Worm (Caenorhabditis elegans) whole organism, L1 larva: ENCODE data around the gene M117.4.

Experiments
- C16A3.4 ChIP-seq: fragments of 150-350 bp; optimal IDR thresholded peaks from 2 replicates; lab custom pipeline; 2014; ENCODE audit warnings: missing biosample characterization, missing genetic modification characterization
- Y116A8C.19 ChIP-seq: sonication (generic microtip); optimal IDR thresholded peaks from 2 replicates; lab custom pipeline; 2016; ENCODE audit warnings: missing compliant biosample characterization, missing genetic modification characterization, borderline replicate concordance
- aly-2 ChIP-seq: fragments of 150-350 bp; optimal IDR thresholded peaks from 2 replicates; lab custom pipeline; 2014; ENCODE audit warnings: missing biosample characterization, missing genetic modification characterization
- ceh-63 ChIP-seq: fragments of 200-800 bp; sonication (Bioruptor generic); optimal IDR thresholded peaks from 2 replicates; lab custom pipeline; 2018; ENCODE audit warnings: mild to moderate bottlenecking, missing genetic modification characterization, missing compliant biosample characterization
- ceh-8 ChIP-seq: fragments of 200-800 bp; sonication (Bioruptor generic); optimal IDR thresholded peaks from 2 replicates; lab custom pipeline; 2018; ENCODE audit warnings: mild to moderate bottlenecking, missing genetic modification characterization, moderate library complexity, missing compliant biosample characterization
- ceh-82 ChIP-seq, 3 experiments: fragments of 150-350 bp in 1 of 3; sonication (generic microtip) in 2 of 3; optimal IDR thresholded peaks; 2 replicates each; lab custom pipeline; 2014 to 2017; ENCODE audit warnings: missing biosample characterization in 3 of 3, missing genetic modification characterization in 3 of 3
- ceh-90 ChIP-seq: sonication (generic microtip); optimal IDR thresholded peaks from 2 replicates; lab custom pipeline; 2016; ENCODE audit warnings: missing genetic modification characterization, missing compliant biosample characterization
- efl-3 ChIP-seq: fragments of 200-800 bp; sonication (Bioruptor generic); optimal IDR thresholded peaks from 2 replicates; lab custom pipeline; 2018; ENCODE audit warnings: mild to moderate bottlenecking, missing genetic modification characterization, missing compliant biosample characterization
- egl-27 ChIP-seq, 2 experiments: fragments of 150-350 bp in 1 of 2; sonication (generic microtip); optimal IDR thresholded peaks; 3 replicates each; lab custom pipeline; 2017 to 2018; ENCODE audit warnings: missing biosample characterization in 2 of 2, missing genetic modification characterization in 2 of 2, missing genetic modification reagents in 2 of 2
- elt-2 ChIP-seq: sonication (generic microtip); optimal IDR thresholded peaks from 2 replicates; lab custom pipeline; 2016; ENCODE audit warnings: missing genetic modification characterization, mild to moderate bottlenecking, inconsistent platforms, missing compliant biosample characterization, missing genetic modification reagents
- fkh-10 ChIP-seq: sonication (generic microtip); optimal IDR thresholded peaks from 2 replicates; lab custom pipeline; 2017; ENCODE audit warnings: missing biosample characterization, missing genetic modification reagents, missing genetic modification characterization
- fkh-4 ChIP-seq: sonication (generic microtip); optimal IDR thresholded peaks from 2 replicates; lab custom pipeline; 2016; ENCODE audit warnings: missing compliant biosample characterization, missing genetic modification characterization, borderline replicate concordance
- fos-1 ChIP-seq: fragments of 150-350 bp; optimal IDR thresholded peaks from 2 replicates; lab custom pipeline; 2014; ENCODE audit warnings: missing biosample characterization, missing genetic modification characterization
- hlh-17 ChIP-seq: fragments of 200-800 bp; sonication (Bioruptor generic); optimal IDR thresholded peaks from 2 replicates; lab custom pipeline; 2018; ENCODE audit warnings: missing genetic modification characterization, mild to moderate bottlenecking, missing compliant biosample characterization, moderate library complexity, borderline replicate concordance
- hlh-4 ChIP-seq: sonication (generic microtip); optimal IDR thresholded peaks from 2 replicates; lab custom pipeline; 2016; ENCODE audit warnings: mild to moderate bottlenecking, missing genetic modification characterization, missing compliant biosample characterization
- isw-1 ChIP-seq: fragments of 200-800 bp; sonication (Bioruptor generic); IDR thresholded peaks from 2 replicates; pipeline ENCODE4 v1.3.6; 2022; ENCODE audit warnings: missing genetic modification characterization, missing compliant biosample characterization
- lin-14 ChIP-seq: fragments of 200-800 bp; sonication (Bioruptor generic); optimal IDR thresholded peaks from 2 replicates; lab custom pipeline; 2018; ENCODE audit warnings: mild to moderate bottlenecking, missing genetic modification characterization, moderate library complexity, missing compliant biosample characterization
- lin-15B ChIP-seq: fragments of 150-350 bp; sonication (generic microtip); optimal IDR thresholded peaks from 3 replicates; lab custom pipeline; 2014; ENCODE audit warnings: missing biosample characterization, missing genetic modification characterization
- lin-35 ChIP-seq, 2 experiments: fragments of 150-350 bp; optimal IDR thresholded peaks; 2 replicates each; lab custom pipeline; 2014; ENCODE audit warnings: missing biosample characterization in 2 of 2, missing genetic modification characterization in 2 of 2, missing genetic modification reagents in 2 of 2
- lin-39 ChIP-seq: fragments of 150-350 bp; optimal IDR thresholded peaks from 2 replicates; lab custom pipeline; 2014; ENCODE audit warnings: missing biosample characterization, missing genetic modification reagents, missing genetic modification characterization
- mab-9 ChIP-seq: fragments of 200-800 bp; sonication (Bioruptor generic); IDR thresholded peaks from 2 replicates; pipeline ENCODE4 v1.3.6; 2022; ENCODE audit warnings: missing genetic modification reagents, missing genetic modification characterization, missing compliant biosample characterization
- mep-1 ChIP-seq: fragments of 150-350 bp; optimal IDR thresholded peaks from 2 replicates; lab custom pipeline; 2014; ENCODE audit warnings: missing biosample characterization, missing genetic modification characterization
- nhr-11 ChIP-seq: fragments of 150-350 bp; optimal IDR thresholded peaks from 2 replicates; lab custom pipeline; 2014; ENCODE audit warnings: missing biosample characterization, missing genetic modification characterization
- nhr-12 ChIP-seq: sonication (generic microtip); optimal IDR thresholded peaks from 2 replicates; lab custom pipeline; 2017; ENCODE audit warnings: missing biosample characterization, missing genetic modification characterization
- nhr-20 ChIP-seq: sonication (generic microtip); optimal IDR thresholded peaks from 2 replicates; lab custom pipeline; 2016; ENCODE audit warnings: mild to moderate bottlenecking, missing genetic modification characterization, missing compliant biosample characterization
- nhr-71 ChIP-seq: sonication (generic microtip); optimal IDR thresholded peaks from 2 replicates; lab custom pipeline; 2016; ENCODE audit warnings: mild to moderate bottlenecking, missing genetic modification characterization, moderate library complexity, missing compliant biosample characterization
- nhr-77 ChIP-seq: fragments of 150-350 bp; optimal IDR thresholded peaks from 2 replicates; lab custom pipeline; 2014; ENCODE audit warnings: missing biosample characterization, missing genetic modification characterization
- pag-3 ChIP-seq: sonication (generic microtip); optimal IDR thresholded peaks from 2 replicates; lab custom pipeline; 2017; ENCODE audit warnings: missing genetic modification characterization, mild to moderate bottlenecking, missing compliant biosample characterization, antibody characterized with exemption, borderline replicate concordance; ENCODE audit not compliant: insufficient read depth
- pax-3 ChIP-seq: fragments of 200-800 bp; sonication (Bioruptor generic); optimal IDR thresholded peaks from 2 replicates; lab custom pipeline; 2018; ENCODE audit warnings: mild to moderate bottlenecking, missing genetic modification characterization, moderate library complexity, missing compliant biosample characterization
- rnt-1 ChIP-seq: sonication (generic microtip); optimal IDR thresholded peaks from 2 replicates; lab custom pipeline; 2016; ENCODE audit warnings: mild to moderate bottlenecking, missing genetic modification characterization, moderate library complexity, missing compliant biosample characterization
- snu-23 ChIP-seq: sonication (generic microtip); optimal IDR thresholded peaks from 2 replicates; lab custom pipeline; 2016; ENCODE audit warnings: missing genetic modification characterization, missing compliant biosample characterization
- sup-37 ChIP-seq: fragments of 200-800 bp; sonication (Bioruptor generic); optimal IDR thresholded peaks from 2 replicates; lab custom pipeline; 2018; ENCODE audit warnings: mild to moderate bottlenecking, missing genetic modification characterization, missing compliant biosample characterization
- swsn-7 ChIP-seq: sonication (generic microtip); optimal IDR thresholded peaks from 2 replicates; lab custom pipeline; 2016; ENCODE audit warnings: missing genetic modification characterization, missing compliant biosample characterization
- tbx-2 ChIP-seq: sonication (generic microtip); optimal IDR thresholded peaks from 2 replicates; lab custom pipeline; 2016; ENCODE audit warnings: missing genetic modification characterization, missing compliant biosample characterization
- tlp-1 ChIP-seq: fragments of 150-350 bp; optimal IDR thresholded peaks from 2 replicates; lab custom pipeline; 2014; ENCODE audit warnings: missing biosample characterization, missing genetic modification characterization
- unc-130 ChIP-seq: fragments of 150-350 bp; optimal IDR thresholded peaks from 2 replicates; lab custom pipeline; 2017; ENCODE audit warnings: missing biosample characterization, missing genetic modification characterization, inconsistent platforms
- unc-30 ChIP-seq: sonication (generic microtip); optimal IDR thresholded peaks from 2 replicates; lab custom pipeline; 2017; ENCODE audit warnings: missing biosample characterization, missing genetic modification characterization
- unc-62 ChIP-seq: fragments of 150-350 bp; optimal IDR thresholded peaks from 2 replicates; lab custom pipeline; 2014; ENCODE audit warnings: missing biosample characterization, missing genetic modification reagents, missing genetic modification characterization
- unc-86 ChIP-seq: sonication (generic microtip); optimal IDR thresholded peaks from 2 replicates; lab custom pipeline; 2016; ENCODE audit warnings: missing genetic modification characterization, missing compliant biosample characterization
- unc-98 ChIP-seq: fragments of 200-800 bp; sonication (Bioruptor generic); IDR thresholded peaks from 2 replicates; pipeline ENCODE4 v1.3.6; 2022; ENCODE audit warnings: missing genetic modification characterization, missing compliant biosample characterization
- vab-15 ChIP-seq: sonication (generic microtip); optimal IDR thresholded peaks from 2 replicates; lab custom pipeline; 2017; ENCODE audit warnings: missing genotype, mild to moderate bottlenecking, missing genetic modification characterization, missing compliant biosample characterization
- ztf-11 ChIP-seq, 2 experiments: sonication (generic microtip); optimal IDR thresholded peaks; 2 replicates each; lab custom pipeline; 2016 to 2017; ENCODE audit warnings: missing genetic modification characterization in 2 of 2, missing biosample characterization in 1 of 2, missing compliant biosample characterization in 1 of 2
- ztf-4 ChIP-seq: fragments of 150-350 bp; optimal IDR thresholded peaks from 2 replicates; lab custom pipeline; 2014; ENCODE audit warnings: missing biosample characterization, missing genetic modification characterization

The M117.4 gene

DNA sequence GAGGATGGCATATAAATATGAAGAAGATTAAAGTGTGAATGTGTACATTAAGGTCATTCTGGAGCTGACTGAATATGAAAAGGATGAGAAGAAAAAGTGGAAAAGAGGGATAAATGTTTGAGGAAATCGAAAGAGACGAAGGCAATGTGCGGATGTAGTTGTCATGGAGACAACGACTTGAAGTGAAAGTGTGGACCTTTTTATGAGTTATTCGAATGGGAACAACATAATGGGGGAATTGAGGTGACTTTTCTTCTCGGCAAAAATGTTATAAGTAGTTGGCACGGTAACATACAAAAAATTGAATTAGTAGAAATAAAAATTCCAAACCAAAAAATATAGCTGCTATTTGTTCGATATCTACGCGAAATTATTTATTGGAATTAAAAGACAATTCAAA, 32.3 kb downstream of the M117.4 start, which contains the start of gene dyf-18:
TSS of gene dyf-18 (minus strand) at position 101 of the 400 bp plus-strand sequence.
- no peak for TF ChIP-seq pax-3 (tag; lab: Kevin White, UChicago)
- no peak for TF ChIP-seq ztf-11 (tag; optimal IDR thresholded peaks at IDR 0.05; lab: Kevin White, UChicago)
- no peak for TF ChIP-seq vab-15 (tag; lab: Kevin White, UChicago)
- TF ChIP-seq ceh-82 (tag; optimal IDR thresholded peaks at IDR 0.05; lab: Kevin White, UChicago): no peak
- no peak for TF ChIP-seq unc-62 (GFP tag; lab: Kevin White, UChicago)
- no peak for TF ChIP-seq fos-1 (tag; lab: Kevin White, UChicago)
- TF ChIP-seq nhr-77: no peak
- TF ChIP-seq nhr-12 (tag; lab: Kevin White, UChicago): no peak
- no peak for TF ChIP-seq lin-35 (GFP tag; optimal IDR thresholded peaks at IDR 0.05; lab: Kevin White, UChicago)
- no peak for TF ChIP-seq hlh-17 (GFP tag; lab: Kevin White, UChicago)
- TF ChIP-seq ztf-4: no peak
- no peak for TF ChIP-seq unc-98 (GFP tag; lab: Robert Waterston, UW)
- TF ChIP-seq sup-37 (GFP tag; lab: Kevin White, UChicago): no peak
- TF ChIP-seq lin-15B: no peak
- no peak for TF ChIP-seq snu-23 (GFP tag; lab: Kevin White, UChicago)
- TF ChIP-seq lin-39 (tag; lab: Kevin White, UChicago): no peak
- TF ChIP-seq mep-1: no peak
- no peak for TF ChIP-seq C16A3.4 (tag; lab: Kevin White, UChicago)
- no peak for TF ChIP-seq unc-30 (tag; lab: Kevin White, UChicago)

DNA sequence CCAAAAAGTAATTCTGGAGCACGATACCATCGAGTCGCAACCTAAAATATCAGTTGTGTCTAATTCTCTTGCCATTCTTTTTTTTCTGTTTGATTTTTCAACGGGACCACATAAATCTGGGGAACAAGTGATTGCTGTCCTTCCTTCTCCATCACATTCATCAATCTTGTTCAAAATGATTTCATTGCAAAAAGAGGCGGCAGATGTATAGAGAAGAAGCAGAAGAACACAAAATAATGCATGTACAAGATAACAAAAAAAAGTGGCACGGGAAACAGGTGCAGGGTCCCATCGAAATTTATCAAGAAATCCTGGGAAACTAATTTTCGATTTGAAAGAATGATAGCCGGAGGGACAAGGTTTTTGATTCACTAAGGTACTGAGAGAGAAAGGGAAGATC, 34.1 kb downstream of the M117.4 start:
- TF ChIP-seq lin-14 (GFP tag; lab: Kevin White, UChicago) (peak; percentile 72), isw-1 (no peak), C16A3.4 (tag; lab: Kevin White, UChicago) (no peak), nhr-71 (tag; lab: Kevin White, UChicago) (peak; percentile 52), pag-3 (peak; percentile 63), rnt-1 (tag; lab: Kevin White, UChicago) (peak; percentile 36)

DNA sequence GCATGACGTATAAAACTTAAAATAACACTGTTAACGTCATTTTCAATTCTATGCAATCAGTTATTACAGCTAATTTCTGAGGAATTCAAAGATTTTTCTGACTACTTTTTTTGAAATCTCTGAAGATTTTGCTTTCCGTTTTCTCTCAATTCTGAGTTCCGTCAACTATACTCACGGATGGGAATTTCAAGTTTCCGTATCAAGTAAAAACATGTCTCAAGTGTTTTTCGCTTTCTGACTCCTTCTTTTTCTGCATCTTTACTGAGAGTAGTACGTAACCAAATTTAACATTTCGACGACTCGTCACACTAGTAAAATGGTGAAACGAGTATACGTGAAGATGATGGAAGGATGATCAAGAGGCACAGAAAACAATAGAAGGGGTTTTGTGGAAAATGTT, 36.5 kb downstream of the M117.4 start:
- peak; percentile 13 for TF ChIP-seq lin-14 (GFP tag; lab: Kevin White, UChicago)
- TF ChIP-seq tlp-1 (tag; lab: Kevin White, UChicago): no peak
- no peak for TF ChIP-seq unc-130 (tag; lab: Kevin White, UChicago)
- TF ChIP-seq rnt-1 (tag; lab: Kevin White, UChicago): no peak
- no peak for TF ChIP-seq nhr-77
- TF ChIP-seq fkh-10 (GFP tag; lab: Kevin White, UChicago): peak; percentile 75
- no peak for TF ChIP-seq fos-1 (tag; lab: Kevin White, UChicago)
- no peak for TF ChIP-seq nhr-20 (tag; lab: Kevin White, UChicago)
- no peak for TF ChIP-seq ztf-11 (tag; optimal IDR thresholded peaks at IDR 0.05; lab: Kevin White, UChicago)
- no peak for TF ChIP-seq ceh-8 (GFP tag; lab: Kevin White, UChicago)
- TF ChIP-seq efl-3 (GFP tag; lab: Kevin White, UChicago): no peak

DNA sequence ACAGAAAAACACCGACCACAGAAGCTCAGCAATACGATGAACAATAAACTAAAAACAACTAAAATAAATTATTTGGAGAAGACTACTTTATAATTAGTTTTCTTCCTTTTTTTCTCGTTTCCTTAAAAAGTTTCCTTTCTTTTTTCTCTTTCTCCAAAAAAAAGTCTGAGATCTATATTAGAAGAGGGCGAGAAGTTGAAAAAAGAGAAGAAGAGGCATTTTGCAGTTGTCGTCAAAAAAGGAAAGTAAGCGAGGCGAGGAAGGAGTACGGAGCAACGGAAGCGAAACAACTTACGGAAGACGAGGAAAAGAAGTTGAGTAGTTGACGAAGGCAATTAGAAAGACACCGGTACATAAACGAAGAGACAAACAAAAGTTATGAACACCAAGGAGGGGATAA, 37.4 kb downstream of the M117.4 start:
- peak; percentile 80 for TF ChIP-seq fkh-10 (GFP tag; lab: Kevin White, UChicago)
- TF ChIP-seq fkh-4 (tag; lab: Kevin White, UChicago): no peak
- no peak for TF ChIP-seq egl-27 (tag; optimal IDR thresholded peaks at IDR 0.05; lab: Kevin White, UChicago)
- peak; percentile 54 for TF ChIP-seq lin-14 (GFP tag; lab: Kevin White, UChicago)

DNA sequence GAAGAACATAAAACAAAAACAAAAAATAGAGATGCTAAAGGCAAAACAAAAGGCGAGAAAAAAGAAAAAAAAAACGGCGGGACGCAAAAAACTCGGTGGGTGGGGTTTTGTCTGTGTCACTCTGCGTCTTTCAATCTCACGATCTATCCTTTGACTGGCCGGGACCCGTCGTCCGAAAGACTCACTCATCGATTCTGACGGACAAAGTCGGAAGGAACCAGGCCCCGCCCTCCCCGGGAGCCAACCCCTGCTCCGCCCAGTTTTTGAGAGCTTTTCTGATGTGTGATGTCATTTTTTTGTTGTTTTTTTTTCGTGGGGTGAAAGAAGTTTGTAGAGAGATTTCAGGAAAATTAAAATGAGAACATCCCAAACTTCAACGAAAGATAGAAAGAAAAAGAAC, 40.2 kb downstream of the M117.4 start:
- TF ChIP-seq Y116A8C.19 (tag; lab: Kevin White, UChicago) (no peak), vab-15 (tag; lab: Kevin White, UChicago) (no peak), nhr-11 (tag; lab: Kevin White, UChicago) (no peak), pax-3 (tag; lab: Kevin White, UChicago) (no peak), unc-86 (peak; percentile 29), mab-9 (GFP tag; lab: Robert Waterston, UW) (no peak), ceh-63 (GFP tag; lab: Kevin White, UChicago) (no peak), lin-35 (GFP tag; optimal IDR thresholded peaks at IDR 0.05; lab: Kevin White, UChicago) (no peak), fkh-10 (GFP tag; lab: Kevin White, UChicago) (peak; percentile 16), ztf-11 (tag; optimal IDR thresholded peaks at IDR 0.05; lab: Kevin White, UChicago) (no peak), elt-2 (tag; lab: Kevin White, UChicago) (no peak), unc-30 (tag; lab: Kevin White, UChicago) (no peak), hlh-4 (tag; lab: Kevin White, UChicago) (no peak), hlh-17 (GFP tag; lab: Kevin White, UChicago) (no peak), tlp-1 (tag; lab: Kevin White, UChicago) (no peak), tbx-2 (tag; lab: Kevin White, UChicago) (no peak), lin-15B (no peak), ceh-90 (no peak), swsn-7 (no peak), aly-2 (no peak)
